Fruit fly (Drosophila melanogaster) S2 (cell line): ENCODE results near the gene CG6738.

Source experiments
- CG8478 ChIP-seq: fragments of >200 bp; optimal IDR thresholded peaks from 2 replicates; lab custom pipeline; 2018
- CTCF ChIP-seq, 2 experiments: fragments of >200 bp; optimal IDR thresholded peaks; 2 replicates each; lab custom pipeline; 2018

The CG6738 gene

DNA sequence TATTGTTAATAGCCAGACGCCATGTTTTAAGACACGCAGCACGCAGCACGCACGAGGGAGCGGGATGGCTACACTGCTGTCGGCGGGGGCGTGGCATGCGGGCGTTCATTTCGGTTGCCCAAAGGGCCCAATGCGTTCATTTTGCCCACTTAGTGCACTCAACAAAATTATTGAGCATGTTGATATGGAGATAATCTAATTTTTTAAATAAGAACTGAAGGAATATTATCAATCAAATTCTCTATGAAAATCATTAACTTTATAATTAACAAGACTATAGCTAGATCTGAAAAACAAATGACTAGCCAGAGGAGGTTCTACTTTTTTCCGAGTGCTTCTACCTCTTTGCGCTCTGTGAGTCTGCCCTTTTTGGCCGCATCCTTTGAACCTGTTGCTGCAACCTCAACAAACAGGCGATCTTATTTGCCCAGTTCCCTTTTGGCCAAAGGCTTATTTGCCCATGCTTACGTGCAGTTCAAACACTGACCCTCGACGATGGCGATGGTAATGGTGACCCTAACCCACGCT lies 34.0 kb downstream of the CG6738 start:
- TF ChIP-seq CTCF (optimal IDR thresholded peaks at IDR 0.05; lab: Kevin White, UChicago) (no peak), CG8478 (lab: Kevin White, UChicago) (no peak)

- TF ChIP-seq CTCF (optimal IDR thresholded peaks at IDR 0.05; lab: Kevin White, UChicago) (no peak), CG8478 (lab: Kevin White, UChicago) (no peak)
These were observed 35.4 kb downstream of the CG6738 start for dm6 chr3R:23134690-23135089.

- no peak for TF ChIP-seq CTCF (optimal IDR thresholded peaks at IDR 0.05; lab: Kevin White, UChicago)
- TF ChIP-seq CG8478 (lab: Kevin White, UChicago), result no peak
These were observed 39.1 kb downstream of the CG6738 start for dm6 chr3R:23138439-23138838.

dm6 chr3R:23138992-23139633 lies 39.8 kb downstream of the CG6738 start:
- TF ChIP-seq CG8478 (lab: Kevin White, UChicago) (no peak), CTCF (optimal IDR thresholded peaks at IDR 0.05; lab: Kevin White, UChicago) (no peak)

- no peak for TF ChIP-seq CG8478 (lab: Kevin White, UChicago)
- no peak for TF ChIP-seq CTCF (optimal IDR thresholded peaks at IDR 0.05; lab: Kevin White, UChicago)
These were observed 40.3 kb downstream of the CG6738 start for dm6 chr3R:23139634-23140010.

- TF ChIP-seq CG8478 (lab: Kevin White, UChicago) (no peak), CTCF (optimal IDR thresholded peaks at IDR 0.05; lab: Kevin White, UChicago) (no peak)
These were observed 40.9 kb downstream of the CG6738 start for dm6 chr3R:23140280-23140679.

DNA sequence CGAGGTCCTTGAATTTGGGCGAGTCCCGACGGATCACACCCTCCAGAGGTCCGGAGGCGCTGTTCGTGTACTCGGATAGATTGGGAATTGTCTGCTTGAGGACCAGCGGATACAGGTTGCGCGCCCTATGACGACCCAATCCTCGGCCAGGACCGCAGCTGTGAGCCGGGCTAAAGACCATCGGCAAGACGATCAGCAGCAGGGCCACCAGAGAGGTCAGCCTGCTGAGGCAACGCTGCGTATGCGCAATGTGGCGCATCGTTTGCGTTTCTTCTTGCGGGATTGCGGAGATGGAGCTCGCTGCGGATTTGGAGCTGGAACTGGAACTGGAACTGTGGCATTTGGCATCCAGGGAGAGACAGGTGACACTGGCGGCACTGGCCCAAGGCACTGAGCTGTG lies 41.8 kb downstream of the CG6738 start:
- no peak for TF ChIP-seq CTCF (optimal IDR thresholded peaks at IDR 0.05; lab: Kevin White, UChicago)
- TF ChIP-seq CG8478 (lab: Kevin White, UChicago), result no peak

- TF ChIP-seq CTCF (optimal IDR thresholded peaks at IDR 0.05; lab: Kevin White, UChicago) (no peak), CG8478 (lab: Kevin White, UChicago) (no peak)
These were observed 42.5 kb downstream of the CG6738 start, which contains the start of gene hh for dm6 chr3R:23141678-23142338. TSS of gene hh (minus strand) at chr3R:23141906.

DNA sequence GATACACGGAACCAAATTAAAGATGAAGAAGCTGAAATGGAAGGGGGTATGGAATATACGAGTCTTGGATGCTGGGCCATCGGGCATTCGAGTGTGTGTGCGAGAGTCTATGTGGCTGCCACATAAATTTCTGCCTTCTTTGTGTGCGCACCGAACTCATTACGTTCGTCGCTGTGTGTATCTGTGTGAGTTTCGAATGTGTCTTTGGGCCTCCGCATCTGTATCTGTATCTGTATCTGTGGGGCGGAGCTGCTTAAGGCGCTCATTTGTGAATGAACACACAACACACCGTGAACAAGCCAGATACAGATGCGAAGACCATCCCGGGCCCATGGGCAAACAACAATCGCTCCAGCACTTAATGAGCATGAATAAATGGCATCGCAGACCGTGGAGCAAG lies 44.1 kb downstream of the CG6738 start:
- TF ChIP-seq CTCF (optimal IDR thresholded peaks at IDR 0.05; lab: Kevin White, UChicago) (no peak), CG8478 (lab: Kevin White, UChicago) (no peak)

DNA sequence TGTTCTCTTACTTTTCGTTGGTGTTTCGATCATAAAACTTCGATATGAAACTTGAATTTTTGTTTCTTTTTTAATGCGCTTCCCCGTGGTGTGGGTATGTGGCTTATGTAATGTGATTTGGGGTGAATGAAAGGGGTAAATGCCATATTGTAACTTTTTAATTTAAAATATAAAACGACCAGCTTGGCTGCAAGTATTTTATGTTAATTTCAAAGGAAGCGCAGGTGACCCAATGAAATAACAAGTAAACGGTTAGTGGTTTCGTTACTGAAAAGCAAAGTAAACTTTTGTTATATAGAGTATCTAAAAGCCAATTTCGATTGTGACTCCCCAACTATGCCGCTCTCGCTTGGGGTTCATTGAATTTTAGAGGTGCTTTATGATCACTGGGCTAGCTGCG lies 45.3 kb downstream of the CG6738 start:
- TF ChIP-seq CG8478 (lab: Kevin White, UChicago), result no peak
- no peak for TF ChIP-seq CTCF (optimal IDR thresholded peaks at IDR 0.05; lab: Kevin White, UChicago)

DNA sequence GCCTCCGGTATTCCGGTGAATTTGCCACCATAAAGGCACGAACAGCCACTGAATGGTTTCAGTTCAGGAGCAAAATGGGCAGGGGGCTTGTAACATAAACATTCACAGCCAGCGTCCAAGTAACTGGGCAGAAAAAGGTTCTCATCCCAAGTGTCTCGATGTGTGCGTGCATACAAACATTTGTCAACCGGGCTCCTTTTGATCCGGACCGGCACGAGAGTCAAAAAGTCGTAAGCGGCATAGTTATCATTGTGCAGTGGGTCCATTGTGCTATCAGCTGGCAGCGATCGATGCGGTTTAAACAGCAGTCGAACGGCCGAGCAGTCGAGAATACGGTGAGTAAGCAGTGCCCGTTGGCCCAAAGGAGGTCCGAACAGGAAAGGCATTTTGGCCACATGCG lies 46.3 kb downstream of the CG6738 start:
- no peak for TF ChIP-seq CG8478 (lab: Kevin White, UChicago)
- no peak for TF ChIP-seq CTCF (optimal IDR thresholded peaks at IDR 0.05; lab: Kevin White, UChicago)

DNA sequence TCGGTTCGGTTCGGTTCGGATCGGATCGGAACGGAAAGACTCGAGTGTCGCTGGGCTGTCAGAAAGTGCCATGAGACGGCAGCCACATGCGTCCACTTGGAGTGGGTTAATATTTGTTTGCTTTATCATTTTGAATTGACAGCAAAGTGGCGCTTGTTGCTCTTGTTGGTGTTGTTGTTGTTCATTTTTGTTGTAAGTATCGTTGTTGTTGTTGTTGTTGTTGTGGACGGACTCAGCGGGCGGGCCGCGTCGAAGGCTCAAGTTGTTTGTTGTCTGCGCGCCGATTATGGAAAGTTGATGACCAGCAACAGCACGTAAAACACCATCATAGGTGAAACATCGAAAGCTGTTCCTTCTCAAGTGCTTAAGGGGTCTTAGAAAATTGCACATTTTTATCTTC lies 47.7 kb downstream of the CG6738 start:
- TF ChIP-seq CG8478 (lab: Kevin White, UChicago), result no peak
- TF ChIP-seq CTCF (optimal IDR thresholded peaks at IDR 0.05; lab: Kevin White, UChicago), result no peak

DNA sequence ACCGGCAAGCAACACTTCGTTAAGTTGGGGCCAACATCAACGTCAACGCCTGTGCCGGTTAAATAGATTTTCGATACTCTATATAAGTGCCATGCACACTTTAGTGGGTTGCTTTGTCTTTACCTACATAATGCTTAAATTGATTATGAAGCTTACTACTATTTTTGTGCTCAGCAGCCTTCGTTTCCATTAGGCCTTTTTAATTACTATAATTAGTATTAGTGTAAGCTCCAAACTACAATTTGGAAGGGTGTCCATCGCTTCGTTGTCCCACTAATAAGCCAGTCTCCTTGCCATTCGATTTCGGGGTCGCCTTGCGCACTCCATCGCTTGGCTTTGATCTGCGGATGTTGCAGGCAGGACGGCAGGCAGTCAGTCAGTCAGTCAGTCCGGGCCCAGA lies 48.3 kb downstream of the CG6738 start:
- TF ChIP-seq CTCF (optimal IDR thresholded peaks at IDR 0.05; lab: Kevin White, UChicago) (no peak), CG8478 (lab: Kevin White, UChicago) (no peak)

dm6 chr3R:23148433-23148832 lies 49.1 kb downstream of the CG6738 start:
- TF ChIP-seq CTCF (optimal IDR thresholded peaks at IDR 0.05; lab: Kevin White, UChicago), result no peak
- no peak for TF ChIP-seq CG8478 (lab: Kevin White, UChicago)

DNA sequence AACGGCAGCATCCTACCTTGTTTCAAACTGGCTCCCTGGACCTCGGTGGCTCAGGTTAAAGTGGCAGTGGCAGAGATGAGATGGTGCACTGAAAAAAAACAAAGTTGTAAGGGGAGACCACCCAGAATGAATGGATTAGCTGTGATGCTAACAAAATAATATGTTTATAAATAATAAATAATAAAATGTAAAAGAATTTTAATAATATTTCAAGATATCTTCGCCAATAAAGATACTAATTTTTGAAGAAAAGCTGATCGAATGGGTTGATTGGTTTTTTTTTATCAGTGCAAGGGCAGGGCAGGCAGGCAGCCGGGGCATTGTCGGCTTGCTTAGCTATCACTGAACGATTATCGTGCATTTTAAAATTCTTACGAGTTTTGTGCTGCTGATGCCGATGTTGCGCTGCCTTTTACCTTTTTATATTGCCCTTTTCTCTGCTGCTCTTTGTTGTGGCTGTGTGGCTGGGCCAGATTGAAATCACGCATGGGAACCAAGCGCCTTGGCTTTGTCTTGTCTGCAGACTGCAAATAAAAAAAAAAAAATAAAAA lies 49.8 kb downstream of the CG6738 start:
- no peak for TF ChIP-seq CTCF (optimal IDR thresholded peaks at IDR 0.05; lab: Kevin White, UChicago)
- no peak for TF ChIP-seq CG8478 (lab: Kevin White, UChicago)
